Worm (Caenorhabditis elegans) whole organism, early embryonic: ENCODE results near the gene fog-2.

Source experiments
- B0310.2 ChIP-seq: sonication (generic microtip); optimal IDR thresholded peaks from 2 replicates; lab custom pipeline; 2016; ENCODE audit warnings: mild to moderate bottlenecking, missing genetic modification characterization, missing compliant biosample characterization
- F13C5.2 ChIP-seq: sonication (generic microtip); optimal IDR thresholded peaks from 2 replicates; lab custom pipeline; 2017; ENCODE audit warnings: mild to moderate bottlenecking, missing genetic modification characterization, inconsistent platforms, missing compliant biosample characterization
- aly-1 ChIP-seq: sonication (generic microtip); optimal IDR thresholded peaks from 2 replicates; lab custom pipeline; 2016; ENCODE audit warnings: missing genetic modification characterization, missing compliant biosample characterization
- ama-1 ChIP-seq: fragments of 150-350 bp; optimal IDR thresholded peaks from 2 replicates; lab custom pipeline; 2014
- ceh-13 ChIP-seq: fragments of 200-800 bp; sonication (Bioruptor generic); optimal IDR thresholded peaks from 2 replicates; lab custom pipeline; 2018; ENCODE audit warnings: mild to moderate bottlenecking, missing genetic modification characterization, missing compliant biosample characterization
- ceh-36 ChIP-seq: sonication (generic microtip); optimal IDR thresholded peaks from 2 replicates; lab custom pipeline; 2016; ENCODE audit warnings: missing genetic modification characterization, inconsistent platforms, missing compliant biosample characterization
- ets-7 ChIP-seq: sonication (generic microtip); optimal IDR thresholded peaks from 2 replicates; lab custom pipeline; 2016; ENCODE audit warnings: missing genotype, missing genetic modification characterization, missing compliant biosample characterization
- flt-1 ChIP-seq: fragments of 200-800 bp; sonication (Bioruptor generic); IDR thresholded peaks from 2 replicates; pipeline ENCODE4 v1.3.6; 2022; ENCODE audit warnings: missing genetic modification characterization, missing compliant biosample characterization
- hmbx-1 ChIP-seq: sonication (generic microtip); optimal IDR thresholded peaks from 2 replicates; lab custom pipeline; 2016; ENCODE audit warnings: mild to moderate bottlenecking, missing genetic modification characterization, missing compliant biosample characterization
- hmg-4 ChIP-seq: fragments of 200-800 bp; sonication (Bioruptor generic); optimal IDR thresholded peaks from 2 replicates; lab custom pipeline; 2018; ENCODE audit warnings: mild to moderate bottlenecking, missing genetic modification characterization, missing compliant biosample characterization
- hnd-1 ChIP-seq: sonication (generic microtip); optimal IDR thresholded peaks from 2 replicates; lab custom pipeline; 2016; ENCODE audit warnings: missing genetic modification characterization, missing compliant biosample characterization
- pes-1 ChIP-seq: fragments of 200-800 bp; sonication (Bioruptor generic); IDR thresholded peaks from 2 replicates; pipeline ENCODE4 v1.3.6; 2022; ENCODE audit warnings: missing genetic modification reagents, missing genetic modification characterization, missing compliant biosample characterization
- scrt-1 ChIP-seq: fragments of 200-800 bp; sonication (Bioruptor generic); IDR thresholded peaks from 2 replicates; pipeline ENCODE4 v1.3.6; 2022; ENCODE audit warnings: missing genetic modification characterization, missing compliant biosample characterization
- sea-1 ChIP-seq: fragments of 200-800 bp; sonication (Bioruptor generic); conservative IDR thresholded peaks from 2 replicates; pipeline ENCODE4 v1.3.6; 2022; ENCODE audit warnings: missing genetic modification characterization, missing compliant biosample characterization
- tbx-11 ChIP-seq: fragments of 200-800 bp; sonication (Bioruptor generic); IDR thresholded peaks from 2 replicates; pipeline ENCODE4 v1.3.6; 2022; ENCODE audit warnings: missing genetic modification characterization, missing compliant biosample characterization
- tbx-37 ChIP-seq: fragments of 200-800 bp; sonication (Bioruptor generic); conservative IDR thresholded peaks from 2 replicates; pipeline ENCODE4 v1.3.6; 2022; ENCODE audit warnings: missing genetic modification reagents, missing genetic modification characterization, missing compliant biosample characterization
- tra-4 ChIP-seq: sonication (generic microtip); optimal IDR thresholded peaks from 2 replicates; lab custom pipeline; 2017; ENCODE audit warnings: missing genetic modification characterization, missing compliant biosample characterization

Gene fog-2

DNA sequence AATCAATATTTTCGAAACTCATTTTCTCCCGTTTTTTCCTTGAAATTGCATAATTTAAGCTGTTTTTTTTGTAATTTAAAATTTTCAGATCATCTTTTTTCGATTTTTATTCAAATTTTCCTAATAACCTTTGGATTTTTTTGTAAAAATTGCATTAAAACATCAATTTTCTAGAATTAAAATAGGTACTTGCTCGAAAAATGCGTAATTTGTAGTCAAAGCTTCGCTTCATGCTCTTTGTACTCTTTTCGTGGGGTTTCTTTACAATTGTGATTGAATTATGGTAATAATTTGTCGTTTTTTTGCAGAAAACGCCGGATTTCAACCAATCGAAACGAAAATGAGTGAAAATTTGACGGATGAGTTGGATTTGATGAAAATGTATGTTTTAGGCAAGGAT lies at the start of gene fog-2:
fog-2 (plus strand) TSS at position 301 of the 400 bp plus-strand sequence.
- TF ChIP-seq sea-1 (GFP tag; lab: Robert Waterston, UW) = no peak

DNA sequence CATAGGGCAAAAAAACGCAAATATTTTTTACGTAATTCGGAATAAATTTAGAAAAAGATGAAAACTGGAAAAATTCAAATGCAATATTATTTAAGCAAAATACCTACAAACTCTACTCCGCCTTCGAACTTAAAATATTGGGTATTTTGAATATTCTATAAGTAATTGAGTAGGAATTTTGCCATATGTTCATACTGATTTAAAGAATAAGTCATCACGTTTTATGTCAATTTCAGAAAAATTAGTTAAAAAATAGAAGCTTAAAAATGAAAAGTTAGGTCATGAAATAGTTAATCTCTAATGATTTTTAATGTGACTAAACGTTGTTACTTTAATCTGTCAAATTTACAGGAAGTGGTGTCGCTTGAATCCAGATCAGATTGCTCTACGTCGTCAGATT lies 47.6 kb upstream of the fog-2 start, which contains the start of gene F19B2.7:
F19B2.7 (plus strand) TSS at position 301 of the 400 bp plus-strand sequence.
- TF ChIP-seq scrt-1 (GFP tag; lab: Robert Waterston, UW) = no peak
- no peak for TF ChIP-seq aly-1 (tag; lab: Kevin White, UChicago)
- TF ChIP-seq hmg-4 (GFP tag; lab: Kevin White, UChicago) = no peak
- no peak for TF ChIP-seq ets-7 (tag; lab: Kevin White, UChicago)
- TF ChIP-seq F13C5.2 (tag; lab: Kevin White, UChicago) = no peak
- no peak for TF ChIP-seq tbx-11
- TF ChIP-seq ceh-13 (GFP tag; lab: Kevin White, UChicago) = no peak
- TF ChIP-seq sea-1 (GFP tag; lab: Robert Waterston, UW) = no peak
- TF ChIP-seq flt-1 (GFP tag; lab: Robert Waterston, UW) = no peak
- TF ChIP-seq hmbx-1 (tag; lab: Kevin White, UChicago) = no peak
- TF ChIP-seq ceh-36 (tag; lab: Kevin White, UChicago) = no peak
- TF ChIP-seq hnd-1 (tag; lab: Kevin White, UChicago) = no peak
- TF ChIP-seq tbx-37 = no peak
- TF ChIP-seq ama-1 = no peak
- TF ChIP-seq B0310.2 (tag; lab: Kevin White, UChicago) = no peak
- TF ChIP-seq tra-4 (tag; lab: Kevin White, UChicago) = no peak
- no peak for TF ChIP-seq pes-1 (GFP tag; lab: Robert Waterston, UW)

DNA sequence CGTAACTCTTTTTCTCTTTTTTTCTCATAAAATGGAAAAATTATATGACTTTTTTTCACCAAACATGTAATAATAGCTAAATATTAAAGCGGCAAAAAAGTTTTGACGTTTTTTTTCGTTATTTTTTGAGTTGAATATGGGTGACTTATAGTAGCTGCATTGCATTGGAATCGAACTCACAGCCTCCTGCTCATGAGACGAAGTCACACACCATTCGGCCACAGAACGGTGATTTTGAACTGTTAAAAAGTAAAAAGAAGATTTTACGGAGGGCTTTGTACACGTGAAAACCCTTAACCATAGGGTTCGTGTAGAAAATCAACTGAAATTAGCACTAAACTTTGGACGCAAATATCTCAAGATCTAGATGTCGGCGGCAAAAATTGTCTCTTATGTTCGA lies 47.2 kb upstream of the fog-2 start:
- TF ChIP-seq tbx-37 = no peak
- TF ChIP-seq ceh-36 (tag; lab: Kevin White, UChicago) = no peak
- no peak for TF ChIP-seq tbx-11
- TF ChIP-seq F13C5.2 (tag; lab: Kevin White, UChicago) = no peak
- no peak for TF ChIP-seq scrt-1 (GFP tag; lab: Robert Waterston, UW)
- TF ChIP-seq hmg-4 (GFP tag; lab: Kevin White, UChicago) = no peak
- TF ChIP-seq sea-1 (GFP tag; lab: Robert Waterston, UW) = no peak
- no peak for TF ChIP-seq ets-7 (tag; lab: Kevin White, UChicago)
- TF ChIP-seq flt-1 (GFP tag; lab: Robert Waterston, UW) = no peak
- TF ChIP-seq hmbx-1 (tag; lab: Kevin White, UChicago) = no peak
- no peak for TF ChIP-seq tra-4 (tag; lab: Kevin White, UChicago)

DNA sequence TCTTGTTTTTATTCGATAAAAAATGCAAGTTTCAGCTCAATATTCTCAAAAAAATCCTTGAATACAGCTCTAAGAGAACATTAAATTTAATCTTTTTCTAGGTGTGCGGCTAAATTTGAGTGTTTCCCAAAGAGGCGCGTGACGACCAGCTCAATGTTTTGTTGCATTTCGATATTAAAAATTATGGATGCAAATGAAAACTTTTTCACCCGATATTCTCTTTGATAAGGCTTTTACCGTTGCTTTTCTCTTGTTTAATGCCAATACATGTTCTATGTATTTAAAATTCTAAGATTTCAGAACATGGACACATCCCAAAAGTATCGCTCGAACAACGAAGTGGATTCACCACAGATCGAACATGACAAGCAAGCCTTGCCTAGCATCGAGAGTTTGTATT lies 40.8 kb upstream of the fog-2 start, which contains the start of gene F19B2.6:
F19B2.6 (plus strand) TSS at position 301 of the 400 bp plus-strand sequence.
- TF ChIP-seq tbx-37 = no peak
- no peak for TF ChIP-seq tra-4 (tag; lab: Kevin White, UChicago)
- no peak for TF ChIP-seq hmbx-1 (tag; lab: Kevin White, UChicago)
- no peak for TF ChIP-seq sea-1 (GFP tag; lab: Robert Waterston, UW)
- TF ChIP-seq pes-1 (GFP tag; lab: Robert Waterston, UW) = no peak
- TF ChIP-seq hnd-1 (tag; lab: Kevin White, UChicago) = no peak
- no peak for TF ChIP-seq aly-1 (tag; lab: Kevin White, UChicago)

DNA sequence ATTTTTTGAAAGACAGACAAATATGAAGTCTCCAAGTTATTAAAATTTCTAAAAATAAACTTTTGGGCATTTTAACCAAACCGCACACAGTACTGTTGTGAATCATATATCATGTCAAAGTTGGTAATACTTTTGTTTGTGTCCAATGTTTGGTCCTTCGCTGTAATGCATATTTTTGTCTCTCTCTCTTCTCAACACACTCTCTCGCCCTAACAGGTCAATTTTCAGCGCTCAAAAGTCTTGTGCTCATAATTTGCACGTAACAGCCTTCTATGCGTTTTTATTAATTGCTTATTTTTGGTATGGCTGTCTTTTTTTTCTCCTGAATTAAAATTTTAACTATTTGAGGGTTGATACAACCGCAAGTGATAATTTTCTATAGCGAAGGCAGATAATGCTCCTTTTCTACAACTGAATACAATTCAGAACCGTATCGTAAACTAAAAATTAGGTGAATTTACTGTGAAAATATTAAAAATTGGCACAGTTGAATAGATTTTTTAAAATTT lies 37.2 kb upstream of the fog-2 start:
- TF ChIP-seq F13C5.2 (tag; lab: Kevin White, UChicago) (no peak), B0310.2 (tag; lab: Kevin White, UChicago) (no peak), flt-1 (GFP tag; lab: Robert Waterston, UW) (no peak), tra-4 (tag; lab: Kevin White, UChicago) (no peak), aly-1 (tag; lab: Kevin White, UChicago) (no peak), tbx-37 (no peak), ceh-36 (tag; lab: Kevin White, UChicago) (no peak), hmbx-1 (tag; lab: Kevin White, UChicago) (no peak), pes-1 (GFP tag; lab: Robert Waterston, UW) (no peak), hmg-4 (GFP tag; lab: Kevin White, UChicago) (no peak), ama-1 (no peak), hnd-1 (tag; lab: Kevin White, UChicago) (no peak), tbx-11 (no peak), ceh-13 (GFP tag; lab: Kevin White, UChicago) (no peak)

DNA sequence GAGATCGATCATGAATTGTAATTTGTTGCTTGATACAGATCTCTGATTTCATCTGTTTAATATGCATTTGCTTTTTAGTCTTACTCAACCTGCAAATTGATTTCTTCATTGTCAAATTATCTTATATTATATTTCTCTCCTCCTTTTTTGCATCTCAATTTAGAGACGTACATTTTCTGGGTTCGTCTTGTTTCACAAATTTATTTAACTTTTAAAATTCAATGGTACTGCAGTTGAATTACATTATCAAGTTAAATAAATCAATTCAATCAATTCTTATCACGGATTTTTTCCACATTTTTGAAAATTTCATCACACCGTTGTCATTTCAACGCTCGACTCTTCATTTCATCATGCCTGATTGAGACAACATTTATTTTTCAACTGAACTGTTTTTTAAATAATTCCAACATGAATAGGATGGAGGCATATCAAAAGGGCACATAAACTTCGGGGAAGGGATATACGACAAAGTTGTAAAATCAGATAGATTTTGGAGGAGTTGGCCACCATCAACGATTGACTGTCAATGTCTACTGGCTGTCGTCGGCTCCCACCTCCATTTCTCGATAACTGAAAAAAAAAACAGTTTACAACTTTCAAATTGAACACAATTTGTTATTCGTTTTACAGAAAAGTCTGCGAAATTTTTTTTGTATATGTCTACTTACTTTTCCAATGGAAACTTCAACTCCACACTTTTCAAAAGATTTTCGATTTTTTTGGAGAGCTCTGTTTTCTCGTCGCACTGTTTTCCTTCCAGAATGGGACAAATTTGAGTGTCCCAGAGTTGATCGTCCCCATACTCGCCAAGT lies 36.6 kb upstream of the fog-2 start:
- TF ChIP-seq ets-7 (tag; lab: Kevin White, UChicago) (no peak), ama-1 (no peak), hmg-4 (GFP tag; lab: Kevin White, UChicago) (no peak), scrt-1 (GFP tag; lab: Robert Waterston, UW) (no peak), tbx-37 (no peak), hmbx-1 (tag; lab: Kevin White, UChicago) (no peak), flt-1 (GFP tag; lab: Robert Waterston, UW) (no peak), tbx-11 (no peak), tra-4 (tag; lab: Kevin White, UChicago) (no peak), sea-1 (GFP tag; lab: Robert Waterston, UW) (no peak), ceh-13 (GFP tag; lab: Kevin White, UChicago) (no peak), aly-1 (tag; lab: Kevin White, UChicago) (no peak), hnd-1 (tag; lab: Kevin White, UChicago) (no peak), pes-1 (GFP tag; lab: Robert Waterston, UW) (no peak), ceh-36 (tag; lab: Kevin White, UChicago) (no peak), B0310.2 (tag; lab: Kevin White, UChicago) (no peak), F13C5.2 (tag; lab: Kevin White, UChicago) (no peak)

DNA sequence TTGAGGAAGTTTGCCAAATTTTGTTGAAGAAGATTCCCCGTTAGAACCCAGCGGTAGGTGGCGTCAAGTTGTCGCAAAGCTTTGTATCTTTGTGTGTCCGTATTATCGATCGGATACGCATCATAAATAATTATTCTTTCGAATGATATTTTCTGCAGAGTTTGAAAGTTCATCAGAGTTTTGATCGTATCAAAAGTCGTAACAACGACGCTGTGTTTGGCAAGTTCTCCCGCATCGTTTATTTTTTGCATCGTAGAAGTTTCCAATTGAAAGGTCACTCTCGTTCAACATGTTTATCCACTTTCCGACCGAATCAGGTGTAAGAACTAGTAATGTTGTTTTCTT lies 36.0 kb upstream of the fog-2 start:
- TF ChIP-seq F13C5.2 (tag; lab: Kevin White, UChicago) (no peak), ceh-36 (tag; lab: Kevin White, UChicago) (no peak), pes-1 (GFP tag; lab: Robert Waterston, UW) (no peak), ets-7 (tag; lab: Kevin White, UChicago) (no peak), ceh-13 (GFP tag; lab: Kevin White, UChicago) (no peak), hmg-4 (GFP tag; lab: Kevin White, UChicago) (no peak), ama-1 (no peak), flt-1 (GFP tag; lab: Robert Waterston, UW) (no peak), scrt-1 (GFP tag; lab: Robert Waterston, UW) (no peak), hnd-1 (tag; lab: Kevin White, UChicago) (no peak), sea-1 (GFP tag; lab: Robert Waterston, UW) (no peak), hmbx-1 (tag; lab: Kevin White, UChicago) (no peak), B0310.2 (tag; lab: Kevin White, UChicago) (no peak)
